Worm (Caenorhabditis elegans) whole organism, early embryonic: Measurements from ENCODE around the gene coh-3.

Source experiments
- F13C5.2 ChIP-seq: sonication (generic microtip); optimal IDR thresholded peaks from 2 replicates; lab custom pipeline; 2017; ENCODE audit warnings: mild to moderate bottlenecking, missing genetic modification characterization, inconsistent platforms, missing compliant biosample characterization
- ama-1 ChIP-seq: fragments of 150-350 bp; optimal IDR thresholded peaks from 2 replicates; lab custom pipeline; 2014
- ceh-36 ChIP-seq: sonication (generic microtip); optimal IDR thresholded peaks from 2 replicates; lab custom pipeline; 2016; ENCODE audit warnings: missing genetic modification characterization, inconsistent platforms, missing compliant biosample characterization
- ets-7 ChIP-seq: sonication (generic microtip); optimal IDR thresholded peaks from 2 replicates; lab custom pipeline; 2016; ENCODE audit warnings: missing genotype, missing genetic modification characterization, missing compliant biosample characterization
- hnd-1 ChIP-seq: sonication (generic microtip); optimal IDR thresholded peaks from 2 replicates; lab custom pipeline; 2016; ENCODE audit warnings: missing genetic modification characterization, missing compliant biosample characterization
- sea-1 ChIP-seq: fragments of 200-800 bp; sonication (Bioruptor generic); conservative IDR thresholded peaks from 2 replicates; pipeline ENCODE4 v1.3.6; 2022; ENCODE audit warnings: missing genetic modification characterization, missing compliant biosample characterization
- tbx-37 ChIP-seq: fragments of 200-800 bp; sonication (Bioruptor generic); conservative IDR thresholded peaks from 2 replicates; pipeline ENCODE4 v1.3.6; 2022; ENCODE audit warnings: missing genetic modification reagents, missing genetic modification characterization, missing compliant biosample characterization
- tra-4 ChIP-seq: sonication (generic microtip); optimal IDR thresholded peaks from 2 replicates; lab custom pipeline; 2017; ENCODE audit warnings: missing genetic modification characterization, missing compliant biosample characterization

DNA sequence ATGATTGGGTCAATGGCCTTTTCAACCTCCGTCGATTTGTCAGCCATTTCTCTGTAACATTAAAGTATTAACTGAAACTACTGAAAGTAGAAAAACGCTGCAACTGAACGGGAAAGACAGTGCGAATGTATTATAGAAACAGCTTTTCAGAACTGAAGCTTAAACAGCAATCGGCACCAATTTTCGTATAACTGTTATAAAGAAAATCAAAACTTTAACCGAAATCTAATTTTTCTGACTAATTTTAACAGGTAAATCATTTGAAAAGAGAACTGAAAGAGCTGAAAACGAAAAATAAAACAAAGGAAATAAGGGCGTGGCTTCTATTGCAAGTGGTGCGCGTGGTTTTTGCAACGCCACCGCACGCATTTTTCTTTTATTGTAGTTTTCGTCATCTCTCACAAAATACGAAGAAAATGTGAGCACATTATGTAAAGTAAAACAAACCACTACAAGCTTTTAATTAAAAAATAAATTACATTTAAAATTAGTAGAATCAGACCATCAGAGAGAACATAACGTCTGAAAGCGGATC is 32.2 kb upstream of the coh-3 start, which contains the start of gene rrsr-1:
- TF ChIP-seq F13C5.2 (tag; lab: Kevin White, UChicago) (peak; percentile 51), tbx-37 (GFP tag; lab: Robert Waterston, UW) (no peak), ama-1 (no peak), hnd-1 (tag; lab: Kevin White, UChicago) (no peak), tra-4 (no peak), ceh-36 (tag; lab: Kevin White, UChicago) (no peak), sea-1 (GFP tag; lab: Robert Waterston, UW) (no peak), ets-7 (tag; lab: Kevin White, UChicago) (no peak)
